Fruit fly (Drosophila melanogaster) whole organism, adult: ENCODE data around the gene cm.
A peak's percentile ranks its signal among the peaks of the same experiment; 100 is the strongest.

ENCODE experiments used
- CG11617 ChIP-seq: fragments of 200-800 bp; sonication (Bioruptor generic); optimal IDR thresholded peaks from 2 replicates; lab custom pipeline; 2017; ENCODE audit warnings: mild to moderate bottlenecking, missing biosample characterization, missing genetic modification reagents, missing genetic modification characterization
- CG12768 ChIP-seq: fragments of 200-800 bp; sonication (Bioruptor generic); optimal IDR thresholded peaks from 2 replicates; lab custom pipeline; 2017; ENCODE audit warnings: missing biosample characterization, missing genetic modification characterization, mild to moderate bottlenecking, moderate library complexity, missing genetic modification reagents
- CG14711 ChIP-seq: fragments of 200-800 bp; sonication (Bioruptor generic); optimal IDR thresholded peaks from 2 replicates; lab custom pipeline; 2018; ENCODE audit warnings: missing biosample characterization, mild to moderate bottlenecking, missing genetic modification characterization, moderate library complexity
- CG1620 ChIP-seq: fragments of 200-800 bp; sonication (Bioruptor generic); optimal IDR thresholded peaks from 2 replicates; lab custom pipeline; 2016; ENCODE audit warnings: missing biosample characterization, missing genetic modification characterization
- CG33017 ChIP-seq: fragments of 200-800 bp; sonication (Bioruptor generic); optimal IDR thresholded peaks from 2 replicates; lab custom pipeline; 2018; ENCODE audit warnings: missing biosample characterization, mild to moderate bottlenecking, missing genetic modification characterization, moderate library complexity
- CG5204 ChIP-seq: fragments of 200-800 bp; sonication (Bioruptor generic); optimal IDR thresholded peaks from 2 replicates; lab custom pipeline; 2016; ENCODE audit warnings: missing biosample characterization, missing genetic modification characterization
- CG7045 ChIP-seq: fragments of 200-800 bp; sonication (Bioruptor generic); optimal IDR thresholded peaks from 2 replicates; lab custom pipeline; 2017; ENCODE audit warnings: missing biosample characterization, mild to moderate bottlenecking, missing genetic modification characterization
- CG7101 ChIP-seq: fragments of 200-800 bp; sonication (Bioruptor generic); optimal IDR thresholded peaks from 2 replicates; lab custom pipeline; 2018; ENCODE audit warnings: missing biosample characterization, mild to moderate bottlenecking, missing genetic modification characterization, moderate library complexity
- Clk ChIP-seq: fragments of 200-800 bp; sonication (Bioruptor generic); optimal IDR thresholded peaks from 2 replicates; lab custom pipeline; 2017; ENCODE audit warnings: missing biosample characterization, missing genetic modification characterization
- Crg-1 ChIP-seq: fragments of 200-800 bp; sonication (Bioruptor generic); optimal IDR thresholded peaks from 2 replicates; lab custom pipeline; 2016; ENCODE audit warnings: missing biosample characterization, missing genetic modification characterization
- Hr96 ChIP-seq: fragments of 200-800 bp; sonication (Bioruptor generic); optimal IDR thresholded peaks from 2 replicates; lab custom pipeline; 2016; ENCODE audit warnings: missing biosample characterization, missing genetic modification characterization
- Mnt ChIP-seq: fragments of 200-800 bp; sonication (Bioruptor generic); optimal IDR thresholded peaks from 2 replicates; lab custom pipeline; 2016; ENCODE audit warnings: missing biosample characterization, mild to moderate bottlenecking, missing genetic modification characterization
- bab1 ChIP-seq: fragments of 200-800 bp; sonication (Bioruptor generic); optimal IDR thresholded peaks from 3 replicates; lab custom pipeline; 2019; ENCODE audit warnings: missing biosample characterization, mild to moderate bottlenecking, missing genetic modification characterization, moderate library complexity
- cic ChIP-seq: fragments of 200-800 bp; sonication (Bioruptor generic); optimal IDR thresholded peaks from 2 replicates; lab custom pipeline; 2017; ENCODE audit warnings: missing biosample characterization, mild to moderate bottlenecking, missing genetic modification characterization, moderate library complexity
- cnc ChIP-seq, 2 experiments: fragments of >200 bp; optimal IDR thresholded peaks; 2 replicates each; lab custom pipeline; 2017
- kay ChIP-seq: fragments of 200-800 bp; sonication (Bioruptor generic); peaks from one replicate; lab custom pipeline; 2016; ENCODE audit warnings: missing biosample characterization, missing genetic modification characterization, borderline replicate concordance
- ovo ChIP-seq: fragments of 200-800 bp; sonication (Bioruptor generic); optimal IDR thresholded peaks from 2 replicates; lab custom pipeline; 2016; ENCODE audit warnings: missing biosample characterization, missing genetic modification characterization
- pad ChIP-seq: fragments of 200-800 bp; sonication (Bioruptor generic); optimal IDR thresholded peaks from 3 replicates; lab custom pipeline; 2017; ENCODE audit warnings: missing biosample characterization, missing genetic modification characterization, mild to moderate bottlenecking, moderate library complexity, missing genetic modification reagents
- tj ChIP-seq: fragments of 200-800 bp; sonication (Bioruptor generic); optimal IDR thresholded peaks from 3 replicates; lab custom pipeline; 2017; ENCODE audit warnings: missing biosample characterization, mild to moderate bottlenecking, missing genetic modification characterization, moderate library complexity
- toe ChIP-seq: fragments of 200-800 bp; sonication (Bioruptor generic); optimal IDR thresholded peaks from 2 replicates; lab custom pipeline; 2016; ENCODE audit warnings: missing biosample characterization, missing genetic modification characterization

The cm gene

DNA sequence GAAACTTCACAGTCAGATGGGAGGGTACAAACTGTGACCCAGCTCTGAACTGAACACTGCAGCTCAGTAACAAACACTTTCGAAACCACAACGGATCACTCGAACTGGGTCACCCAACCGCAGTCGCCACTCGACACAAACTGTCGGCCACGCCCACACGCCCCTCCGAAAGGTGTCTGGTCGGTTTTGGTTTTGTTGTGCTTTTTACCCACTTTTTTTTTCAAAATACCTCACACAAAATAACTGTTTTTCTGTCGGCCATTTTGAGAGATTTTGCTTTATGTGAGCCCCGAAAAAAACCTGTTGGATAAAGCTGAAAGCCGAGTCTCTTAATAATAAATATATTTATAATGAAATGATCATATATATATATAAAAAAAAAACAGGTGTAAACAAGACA, 19.7 kb downstream of the cm start, which contains the start of gene ogre:
TSS of gene ogre (minus strand) at position 33 of the 400 bp plus-strand sequence.
- TF ChIP-seq CG14711, result no peak
- TF ChIP-seq CG11617, result no peak
- no peak for TF ChIP-seq ovo (GFP tag; lab: Kevin White, UChicago)
- TF ChIP-seq cic (GFP tag; lab: Kevin White, UChicago), result no peak
- no peak for TF ChIP-seq Clk (GFP tag; lab: Kevin White, UChicago)
- no peak for TF ChIP-seq cnc (optimal IDR thresholded peaks at IDR 0.05; lab: Kevin White, UChicago)
- TF ChIP-seq bab1 (GFP tag; lab: Kevin White, UChicago), result no peak

DNA sequence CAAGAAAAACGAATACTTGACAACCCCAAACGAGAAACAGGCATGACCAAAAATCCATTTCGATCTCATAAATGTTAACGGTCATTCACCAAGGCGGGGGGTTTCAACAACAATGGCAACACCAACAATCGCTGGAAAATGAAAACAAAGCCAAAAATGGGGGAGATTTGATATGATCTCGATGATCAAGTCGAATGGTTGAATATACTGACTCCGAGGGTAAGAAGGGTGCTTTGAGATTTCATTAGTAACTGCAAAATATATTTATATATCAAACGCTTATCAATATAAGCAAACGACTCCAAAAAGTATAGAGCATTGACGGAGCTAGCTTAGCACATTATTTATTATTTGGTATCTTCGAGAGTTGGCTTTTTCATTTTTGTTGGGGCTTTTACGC, 20.8 kb downstream of the cm start:
- TF ChIP-seq CG14711 (no peak), bab1 (GFP tag; lab: Kevin White, UChicago) (no peak), Crg-1 (GFP tag; lab: Kevin White, UChicago) (no peak)

DNA sequence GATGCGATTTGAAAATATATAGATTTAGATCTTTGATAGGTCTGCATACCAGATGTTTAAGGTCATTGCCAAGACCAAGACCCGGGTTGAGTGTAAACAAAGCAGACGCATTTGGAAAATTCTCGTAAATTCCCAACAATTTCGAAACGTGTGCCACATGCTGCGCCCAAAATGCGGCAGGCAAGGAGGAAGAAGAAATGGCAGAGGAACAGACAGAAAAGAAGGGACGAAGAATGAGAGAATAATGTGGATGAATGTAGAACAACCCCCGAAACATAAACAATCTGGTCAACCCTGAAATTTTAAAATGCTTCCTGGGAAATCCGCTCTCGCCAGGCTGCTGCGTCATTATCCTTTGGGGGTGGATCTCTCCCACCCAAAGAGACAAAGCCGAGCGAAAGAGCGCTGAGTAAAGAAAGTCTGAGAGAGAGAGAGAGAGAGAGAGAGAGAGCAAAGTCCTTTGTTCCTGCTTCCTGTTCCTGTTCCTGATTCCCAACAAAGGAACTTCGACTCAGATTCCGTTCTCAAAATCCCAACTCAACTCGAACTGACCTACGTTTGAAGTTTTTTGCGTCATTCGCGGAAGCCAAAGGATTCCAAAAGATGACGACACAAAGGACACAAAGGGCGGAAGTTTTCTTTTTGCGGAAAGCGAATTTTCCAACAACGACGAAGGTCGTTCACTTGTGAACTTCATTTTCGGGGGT, 22.2 kb downstream of the cm start:
- TF ChIP-seq CG14711, result no peak
- TF ChIP-seq CG5204 (GFP tag; lab: Kevin White, UChicago), result no peak
- no peak for TF ChIP-seq Mnt (GFP tag; lab: Kevin White, UChicago)
- no peak for TF ChIP-seq CG12768
- no peak for TF ChIP-seq CG11617
- no peak for TF ChIP-seq bab1 (GFP tag; lab: Kevin White, UChicago)
- TF ChIP-seq Clk (GFP tag; lab: Kevin White, UChicago), result no peak
- TF ChIP-seq toe (GFP tag; lab: Kevin White, UChicago), result no peak
- no peak for TF ChIP-seq tj (GFP tag; lab: Kevin White, UChicago)
- TF ChIP-seq kay (GFP tag; lab: Kevin White, UChicago), result no peak
- TF ChIP-seq ovo (GFP tag; lab: Kevin White, UChicago), result no peak
- TF ChIP-seq CG7045 (GFP tag; lab: Kevin White, UChicago), result no peak
- TF ChIP-seq cic (GFP tag; lab: Kevin White, UChicago), result no peak
- TF ChIP-seq pad (GFP tag; lab: Kevin White, UChicago), result no peak
- no peak for TF ChIP-seq CG7101 (tag; lab: Kevin White, UChicago)
- TF ChIP-seq CG1620, result no peak
- TF ChIP-seq cnc (optimal IDR thresholded peaks at IDR 0.05; lab: Kevin White, UChicago), result no peak
- no peak for TF ChIP-seq Crg-1 (GFP tag; lab: Kevin White, UChicago)
- TF ChIP-seq CG33017 (tag; lab: Kevin White, UChicago), result no peak
- TF ChIP-seq Hr96 (GFP tag; lab: Kevin White, UChicago), result no peak

DNA sequence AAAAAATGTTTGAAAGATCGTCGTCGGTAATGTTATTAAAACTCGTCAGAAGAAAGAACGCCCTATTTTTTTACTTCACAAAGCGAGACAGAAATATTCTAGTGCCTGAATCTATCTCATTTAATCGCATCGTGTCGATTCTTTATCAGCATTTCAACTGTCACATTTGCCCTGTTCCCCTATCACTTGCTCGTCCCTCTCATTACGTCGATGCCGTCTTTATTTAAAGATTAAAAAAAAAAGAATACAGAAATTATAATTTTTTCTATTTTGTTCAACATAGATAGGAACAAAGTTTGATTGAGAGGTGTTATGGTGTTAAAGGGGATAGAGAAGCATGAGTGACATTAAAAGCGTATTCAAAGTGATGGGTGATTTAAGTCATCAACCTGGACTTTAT, 22.9 kb downstream of the cm start:
- TF ChIP-seq CG33017 (tag; lab: Kevin White, UChicago), result no peak
- no peak for TF ChIP-seq CG7045 (GFP tag; lab: Kevin White, UChicago)
- no peak for TF ChIP-seq kay (GFP tag; lab: Kevin White, UChicago)
- no peak for TF ChIP-seq CG1620
- TF ChIP-seq Hr96 (GFP tag; lab: Kevin White, UChicago), result no peak
- TF ChIP-seq bab1 (GFP tag; lab: Kevin White, UChicago), result no peak
- TF ChIP-seq Mnt (GFP tag; lab: Kevin White, UChicago), result no peak
- TF ChIP-seq CG5204 (GFP tag; lab: Kevin White, UChicago), result no peak
- TF ChIP-seq CG14711, result no peak
- no peak for TF ChIP-seq pad (GFP tag; lab: Kevin White, UChicago)
- TF ChIP-seq CG12768, result no peak
- TF ChIP-seq tj (GFP tag; lab: Kevin White, UChicago), result no peak
- no peak for TF ChIP-seq cnc (optimal IDR thresholded peaks at IDR 0.05; lab: Kevin White, UChicago)
- TF ChIP-seq CG7101 (tag; lab: Kevin White, UChicago), result no peak
- TF ChIP-seq Clk (GFP tag; lab: Kevin White, UChicago), result no peak

DNA sequence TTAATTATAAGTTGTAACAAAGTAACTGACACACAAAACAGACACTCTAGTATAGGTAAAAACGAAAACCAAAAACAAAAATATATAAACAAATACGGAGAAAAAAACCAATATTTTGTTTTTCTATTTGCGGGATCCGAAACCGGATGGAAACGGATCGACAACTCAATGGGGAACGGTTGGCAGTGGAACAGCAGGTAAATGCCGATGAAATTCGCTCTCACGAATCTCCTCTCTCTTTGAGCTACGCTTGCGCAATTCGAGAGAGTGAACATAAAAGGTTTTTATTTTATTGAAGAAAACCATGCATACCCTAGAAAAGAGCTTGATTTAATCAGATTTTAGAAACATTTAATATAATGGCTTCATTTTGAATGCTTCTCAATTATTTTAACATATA, 23.9 kb downstream of the cm start:
- TF ChIP-seq bab1 (GFP tag; lab: Kevin White, UChicago) (no peak), CG12768 (no peak), CG7101 (tag; lab: Kevin White, UChicago) (no peak), cic (GFP tag; lab: Kevin White, UChicago) (no peak), CG33017 (tag; lab: Kevin White, UChicago) (no peak), CG5204 (GFP tag; lab: Kevin White, UChicago) (no peak)

DNA sequence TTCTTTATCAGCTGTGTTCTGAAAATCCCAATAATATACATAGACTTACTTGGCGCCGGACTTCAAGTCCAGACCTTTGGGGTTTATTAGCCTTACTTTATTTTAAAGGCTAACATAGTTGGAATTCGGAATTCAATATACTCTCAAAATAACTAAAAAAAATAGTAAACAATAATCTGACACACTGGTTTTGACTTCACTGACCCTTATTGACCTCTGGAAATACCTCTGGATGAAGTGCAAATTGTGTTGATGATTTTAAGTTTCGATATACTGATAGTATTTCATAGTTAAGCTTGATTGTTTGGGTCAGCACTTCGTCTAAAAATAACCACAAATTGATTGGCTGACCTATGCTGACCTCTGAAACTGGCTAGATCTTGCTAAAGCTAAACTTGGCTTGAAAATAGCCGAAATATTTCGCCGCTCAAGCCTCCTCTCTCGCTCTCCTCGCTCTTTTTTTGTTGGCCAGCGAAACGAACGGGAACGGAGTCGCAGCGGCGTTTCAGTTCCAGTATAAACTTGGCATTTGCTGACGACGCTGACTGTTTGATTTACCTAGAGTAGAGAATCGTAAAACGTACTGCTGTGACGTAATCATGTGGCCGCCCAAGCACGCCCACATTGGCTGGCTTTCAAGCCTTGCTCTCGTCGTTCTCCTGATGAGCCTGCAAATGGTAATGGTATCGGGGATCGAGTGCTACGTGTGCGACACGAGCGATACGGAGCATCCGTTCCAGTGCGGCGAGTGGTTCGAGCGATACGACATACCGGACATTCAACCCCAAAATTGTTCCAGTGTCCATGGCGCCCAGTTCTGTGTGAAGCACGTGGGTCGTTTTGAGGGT, 24.7 kb downstream of the cm start, which contains the start of gene bou:
TSS of gene bou (plus strand) at position 507 of the 848 bp plus-strand sequence.
- peak; percentile 52 for TF ChIP-seq ovo (GFP tag; lab: Kevin White, UChicago)
- no peak for TF ChIP-seq CG14711
- TF ChIP-seq tj (GFP tag; lab: Kevin White, UChicago), result peak; percentile 77
- TF ChIP-seq CG5204 (GFP tag; lab: Kevin White, UChicago), result no peak
